Worm (Caenorhabditis elegans) whole organism, L3 larva: Measurements from ENCODE around the gene C06E7.4.

ENCODE experiments used
- ama-1 ChIP-seq: fragments of 150-350 bp; optimal IDR thresholded peaks from 2 replicates; lab custom pipeline; 2018
- elt-2 ChIP-seq: sonication (generic microtip); optimal IDR thresholded peaks from 2 replicates; lab custom pipeline; 2016; ENCODE audit warnings: missing genetic modification reagents, mild to moderate bottlenecking, missing genetic modification characterization, missing compliant biosample characterization
- eor-1 ChIP-seq, 2 experiments: fragments of 150-350 bp; optimal IDR thresholded peaks; 2 replicates each; lab custom pipeline; 2014 to 2018; ENCODE audit warnings: missing biosample characterization in 2 of 2, missing genetic modification characterization in 2 of 2
- nhr-11 ChIP-seq: fragments of 150-350 bp; optimal IDR thresholded peaks from 2 replicates; lab custom pipeline; 2014; ENCODE audit warnings: missing biosample characterization, missing genetic modification characterization
- nhr-12 ChIP-seq: fragments of 150-350 bp; optimal IDR thresholded peaks from 2 replicates; lab custom pipeline; 2014; ENCODE audit warnings: missing biosample characterization, missing genetic modification characterization
- nhr-237 ChIP-seq: fragments of 150-350 bp; optimal IDR thresholded peaks from 2 replicates; lab custom pipeline; 2014; ENCODE audit warnings: missing biosample characterization, missing genetic modification characterization
- nhr-25 ChIP-seq: sonication (generic microtip); optimal IDR thresholded peaks from 2 replicates; lab custom pipeline; 2017; ENCODE audit warnings: missing biosample characterization, missing genetic modification characterization
- nhr-28 ChIP-seq: fragments of 150-350 bp; optimal IDR thresholded peaks from 2 replicates; lab custom pipeline; 2014; ENCODE audit warnings: missing biosample characterization, missing genetic modification characterization
- nhr-43 ChIP-seq: sonication (generic microtip); optimal IDR thresholded peaks from 2 replicates; lab custom pipeline; 2016; ENCODE audit warnings: mild to moderate bottlenecking, missing genetic modification characterization, missing compliant biosample characterization; ENCODE audit not compliant: poor library complexity, severe bottlenecking
- pqm-1 ChIP-seq: fragments of 150-350 bp; optimal IDR thresholded peaks from 2 replicates; lab custom pipeline; 2017; ENCODE audit warnings: missing biosample characterization, missing genetic modification characterization, inconsistent platforms
- snpc-4 ChIP-seq: fragments of 150-350 bp; optimal IDR thresholded peaks from 2 replicates; lab custom pipeline; 2014; ENCODE audit warnings: missing biosample characterization, missing genetic modification characterization
- tbx-2 ChIP-seq: sonication (generic microtip); optimal IDR thresholded peaks from 2 replicates; lab custom pipeline; 2016; ENCODE audit warnings: mild to moderate bottlenecking, missing genetic modification characterization, missing compliant biosample characterization
- unc-62 ChIP-seq: fragments of 150-350 bp; sonication (generic microtip); optimal IDR thresholded peaks from 4 replicates; lab custom pipeline; 2014; ENCODE audit warnings: missing biosample characterization, missing genetic modification reagents, missing genetic modification characterization

- TF ChIP-seq eor-1 (tag; optimal IDR thresholded peaks at IDR 0.05; lab: Kevin White, UChicago) (no peak), nhr-28 (no peak), nhr-12 (tag; lab: Kevin White, UChicago) (no peak), tbx-2 (tag; lab: Kevin White, UChicago) (no peak), nhr-25 (tag; lab: Kevin White, UChicago) (no peak), snpc-4 (tag; lab: Kevin White, UChicago) (no peak), nhr-43 (tag; lab: Kevin White, UChicago) (no peak), unc-62 (GFP tag; lab: Kevin White, UChicago) (no peak), ama-1 (no peak), nhr-237 (tag; lab: Kevin White, UChicago) (no peak), nhr-11 (tag; lab: Kevin White, UChicago) (no peak), elt-2 (tag; lab: Kevin White, UChicago) (no peak), pqm-1 (tag; lab: Kevin White, UChicago) (no peak)
These were observed 4.2 kb downstream of the C06E7.4 start for ce11 chrIV:5855608-5856007.
